Fruit fly (Drosophila melanogaster) whole organism, embryonic: ENCODE data around the gene CG8176.

Source experiments
- CG1024 ChIP-seq: fragments of 200-800 bp; sonication (Bioruptor generic); IDR thresholded peaks from 2 replicates; pipeline ENCODE4 v1.3.6; 2022; ENCODE audit warnings: missing biosample characterization, missing genetic modification characterization
- CG10431 ChIP-seq: fragments of 200-800 bp; sonication (Bioruptor generic); optimal IDR thresholded peaks from 3 replicates; lab custom pipeline; 2018; ENCODE audit warnings: missing biosample characterization, mild to moderate bottlenecking, missing genetic modification characterization
- CG10462 ChIP-seq: fragments of 200-800 bp; sonication (Bioruptor generic); optimal IDR thresholded peaks from 2 replicates; lab custom pipeline; 2016; ENCODE audit warnings: missing biosample characterization, missing genetic modification characterization
- CG11560 ChIP-seq: fragments of 200-800 bp; sonication (Bioruptor generic); IDR thresholded peaks from 3 replicates; pipeline ENCODE4 v1.3.6; 2022; ENCODE audit warnings: missing biosample characterization, missing genetic modification characterization
- CG12104 ChIP-seq: fragments of 200-800 bp; sonication (Bioruptor generic); optimal IDR thresholded peaks from 3 replicates; lab custom pipeline; 2016; ENCODE audit warnings: missing biosample characterization, missing genetic modification characterization
- CG12236 ChIP-seq: fragments of 200-800 bp; sonication (Bioruptor generic); optimal IDR thresholded peaks from 2 replicates; lab custom pipeline; 2016; ENCODE audit warnings: missing biosample characterization, missing genetic modification characterization
- CG12769 ChIP-seq: fragments of 200-800 bp; sonication (Bioruptor generic); optimal IDR thresholded peaks from 2 replicates; lab custom pipeline; 2019; ENCODE audit warnings: missing biosample characterization, mild to moderate bottlenecking, missing genetic modification characterization, moderate library complexity
- CG13624 ChIP-seq: fragments of 200-800 bp; sonication (Bioruptor generic); optimal IDR thresholded peaks from 2 replicates; lab custom pipeline; 2016; ENCODE audit warnings: missing biosample characterization, missing genetic modification characterization
- CG14710 ChIP-seq: fragments of 200-800 bp; sonication (Bioruptor generic); optimal IDR thresholded peaks from 3 replicates; lab custom pipeline; 2019; ENCODE audit warnings: missing biosample characterization, mild to moderate bottlenecking, missing genetic modification characterization, moderate library complexity
- CG14965 ChIP-seq: fragments of 200-800 bp; sonication (Bioruptor generic); optimal IDR thresholded peaks from 2 replicates; lab custom pipeline; 2016; ENCODE audit warnings: missing biosample characterization, missing genetic modification characterization, borderline replicate concordance
- CG15011 ChIP-seq: fragments of 200-800 bp; sonication (Bioruptor generic); optimal IDR thresholded peaks from 3 replicates; lab custom pipeline; 2018; ENCODE audit warnings: missing biosample characterization, mild to moderate bottlenecking, missing genetic modification characterization
- CG1529 ChIP-seq: fragments of 200-800 bp; sonication (Bioruptor generic); optimal IDR thresholded peaks from 3 replicates; lab custom pipeline; 2018; ENCODE audit warnings: missing biosample characterization, missing genetic modification characterization
- CG16863 ChIP-seq: fragments of 200-800 bp; sonication (Bioruptor generic); optimal IDR thresholded peaks from 3 replicates; lab custom pipeline; 2016; ENCODE audit warnings: missing biosample characterization, missing genetic modification characterization
- CG18476 ChIP-seq: fragments of 200-800 bp; sonication (Bioruptor generic); optimal IDR thresholded peaks from 2 replicates; lab custom pipeline; 2016; ENCODE audit warnings: missing biosample characterization, mild to moderate bottlenecking, missing genetic modification characterization
- CG2202 ChIP-seq: fragments of 200-800 bp; sonication (Bioruptor generic); optimal IDR thresholded peaks from 2 replicates; lab custom pipeline; 2018; ENCODE audit warnings: missing biosample characterization, mild to moderate bottlenecking, missing genetic modification characterization
- CG30431 ChIP-seq: fragments of 200-800 bp; sonication (Bioruptor generic); optimal IDR thresholded peaks from 2 replicates; lab custom pipeline; 2017; ENCODE audit warnings: missing biosample characterization, missing genetic modification characterization
- CG3407 ChIP-seq: fragments of 200-800 bp; sonication (Bioruptor generic); optimal IDR thresholded peaks from 2 replicates; lab custom pipeline; 2018; ENCODE audit warnings: missing biosample characterization, mild to moderate bottlenecking, missing genetic modification characterization
- CG4404 ChIP-seq: fragments of 200-800 bp; sonication (Bioruptor generic); IDR thresholded peaks from 2 replicates; pipeline ENCODE4 v1.3.6; 2022; ENCODE audit warnings: missing biosample characterization, missing genetic modification characterization
- CG6791 ChIP-seq: fragments of 200-800 bp; sonication (Bioruptor generic); IDR thresholded peaks from 3 replicates; pipeline ENCODE4 v1.3.6; 2022; ENCODE audit warnings: missing biosample characterization, missing genetic modification characterization; ENCODE audit not compliant: partially characterized antibody
- CG8089 ChIP-seq: fragments of 200-800 bp; sonication (Bioruptor generic); optimal IDR thresholded peaks from 3 replicates; lab custom pipeline; 2016; ENCODE audit warnings: missing biosample characterization, missing genetic modification characterization
- CrebB ChIP-seq: fragments of 200-800 bp; sonication (Bioruptor generic); optimal IDR thresholded peaks from 3 replicates; lab custom pipeline; 2018; ENCODE audit warnings: missing biosample characterization, mild to moderate bottlenecking, missing genetic modification characterization
- Dad ChIP-seq: fragments of 200-800 bp; sonication (Bioruptor generic); optimal IDR thresholded peaks from 3 replicates; lab custom pipeline; 2016; ENCODE audit warnings: missing biosample characterization, missing genetic modification characterization
- Dip3 ChIP-seq: fragments of 200-800 bp; sonication (Bioruptor generic); optimal IDR thresholded peaks from 3 replicates; lab custom pipeline; 2016; ENCODE audit warnings: missing biosample characterization, missing genetic modification characterization
- Hey ChIP-seq: fragments of 200-800 bp; sonication (Bioruptor generic); optimal IDR thresholded peaks from 3 replicates; lab custom pipeline; 2018; ENCODE audit warnings: missing biosample characterization, mild to moderate bottlenecking, missing genetic modification characterization
- Hmx ChIP-seq: fragments of 200-800 bp; sonication (Bioruptor generic); optimal IDR thresholded peaks from 2 replicates; lab custom pipeline; 2016; ENCODE audit warnings: missing biosample characterization, missing genetic modification characterization
- Hr39 ChIP-seq: fragments of >200 bp; optimal IDR thresholded peaks from 2 replicates; lab custom pipeline; 2017
- Jarid2 ChIP-seq: fragments of 200-800 bp; sonication (Bioruptor generic); optimal IDR thresholded peaks from 3 replicates; lab custom pipeline; 2017; ENCODE audit warnings: mild to moderate bottlenecking, missing biosample characterization, missing genetic modification reagents, missing genetic modification characterization
- Meics ChIP-seq: fragments of 200-800 bp; sonication (Bioruptor generic); optimal IDR thresholded peaks from 2 replicates; lab custom pipeline; 2017; ENCODE audit warnings: missing biosample characterization, mild to moderate bottlenecking, missing genetic modification characterization
- NC2α ChIP-seq: fragments of 200-800 bp; sonication (Bioruptor generic); optimal IDR thresholded peaks from 2 replicates; lab custom pipeline; 2016; ENCODE audit warnings: missing biosample characterization, missing genetic modification characterization
- NC2β ChIP-seq: fragments of 200-800 bp; sonication (Bioruptor generic); optimal IDR thresholded peaks from 2 replicates; lab custom pipeline; 2016; ENCODE audit warnings: missing biosample characterization, missing genetic modification characterization
- Optix ChIP-seq: fragments of 200-800 bp; sonication (Bioruptor generic); IDR thresholded peaks from 3 replicates; pipeline ENCODE4 v1.3.6; 2022; ENCODE audit warnings: missing biosample characterization, missing genetic modification characterization
- Xrp1 ChIP-seq: fragments of 200-800 bp; sonication (Bioruptor generic); IDR thresholded peaks from 2 replicates; pipeline ENCODE4 v1.3.6; 2022; ENCODE audit warnings: missing biosample characterization, missing genetic modification characterization
- ab ChIP-seq: fragments of 200-800 bp; sonication (Bioruptor generic); optimal IDR thresholded peaks from 2 replicates; lab custom pipeline; 2016; ENCODE audit warnings: missing biosample characterization, missing genetic modification characterization
- ac ChIP-seq: fragments of 200-800 bp; sonication (Bioruptor generic); optimal IDR thresholded peaks from 3 replicates; lab custom pipeline; 2017; ENCODE audit warnings: missing biosample characterization, mild to moderate bottlenecking, missing genetic modification characterization
- aop ChIP-seq: fragments of 200-800 bp; sonication (Bioruptor generic); IDR thresholded peaks from 2 replicates; pipeline ENCODE4 v1.3.6; 2022; ENCODE audit warnings: missing biosample characterization, missing genetic modification characterization
- ap ChIP-seq: fragments of 200-800 bp; sonication (Bioruptor generic); IDR thresholded peaks from 2 replicates; pipeline ENCODE4 v1.3.6; 2022; ENCODE audit warnings: missing biosample characterization, missing genetic modification characterization
- ato ChIP-seq: fragments of 200-800 bp; sonication (Bioruptor generic); IDR thresholded peaks from 2 replicates; pipeline ENCODE4 v1.3.6; 2022; ENCODE audit warnings: missing biosample characterization, missing genetic modification characterization; ENCODE audit not compliant: partially characterized antibody
- dpn ChIP-seq, 2 experiments: fragments of 200-800 bp; sonication (Bioruptor generic); optimal IDR thresholded peaks; 3 replicates each; lab custom pipeline; 2016; ENCODE audit warnings: missing biosample characterization in 2 of 2, missing genetic modification characterization in 2 of 2
- esg ChIP-seq: fragments of 200-800 bp; sonication (Bioruptor generic); conservative IDR thresholded peaks from 2 replicates; pipeline ENCODE4 v1.3.6; 2022; ENCODE audit warnings: missing biosample characterization, missing genetic modification characterization
- gcm2 ChIP-seq: fragments of 200-800 bp; sonication (Bioruptor generic); optimal IDR thresholded peaks from 2 replicates; lab custom pipeline; 2016; ENCODE audit warnings: missing biosample characterization, missing genetic modification characterization
- gro ChIP-seq: fragments of 200-800 bp; sonication (Bioruptor generic); optimal IDR thresholded peaks from 2 replicates; lab custom pipeline; 2016; ENCODE audit warnings: missing biosample characterization, missing genetic modification characterization
- gt ChIP-seq: fragments of 200-800 bp; sonication (Bioruptor generic); IDR thresholded peaks from 2 replicates; pipeline ENCODE4 v1.3.6; 2022; ENCODE audit warnings: missing biosample characterization, missing genetic modification characterization
- ham ChIP-seq: fragments of 200-800 bp; sonication (Bioruptor generic); IDR thresholded peaks from 2 replicates; pipeline ENCODE4 v1.3.6; 2022; ENCODE audit warnings: missing biosample characterization, missing genetic modification characterization
- hkb ChIP-seq, 2 experiments: fragments of 200-800 bp in 1 of 2; fragments of >200 bp in 1 of 2; sonication (Bioruptor generic) in 1 of 2; IDR thresholded peaks in 1 of 2; optimal IDR thresholded peaks in 1 of 2; 2 replicates each; pipeline versions ENCODE4 v1.3.6 to Lab custom; 2017 to 2022; ENCODE audit warnings: missing biosample characterization in 1 of 2, missing genetic modification characterization in 1 of 2
- ind ChIP-seq: fragments of 200-800 bp; sonication (Bioruptor generic); optimal IDR thresholded peaks from 3 replicates; lab custom pipeline; 2016; ENCODE audit warnings: missing biosample characterization, missing genetic modification characterization
- kah ChIP-seq: fragments of 200-800 bp; sonication (Bioruptor generic); optimal IDR thresholded peaks from 2 replicates; lab custom pipeline; 2018; ENCODE audit warnings: missing biosample characterization, mild to moderate bottlenecking, missing genetic modification characterization
- pho ChIP-seq: fragments of 200-800 bp; sonication (Bioruptor generic); optimal IDR thresholded peaks from 2 replicates; lab custom pipeline; 2016; ENCODE audit warnings: missing biosample characterization, missing genetic modification characterization
- psq ChIP-seq: fragments of 200-800 bp; sonication (Bioruptor generic); optimal IDR thresholded peaks from 2 replicates; lab custom pipeline; 2017; ENCODE audit warnings: missing biosample characterization, missing genetic modification characterization
- rib ChIP-seq: fragments of 200-800 bp; sonication (Bioruptor generic); IDR thresholded peaks from 2 replicates; pipeline ENCODE4 v1.3.6; 2022; ENCODE audit warnings: missing biosample characterization, missing genetic modification characterization
- tgo ChIP-seq: fragments of 200-800 bp; sonication (Bioruptor generic); IDR thresholded peaks from 3 replicates; pipeline ENCODE4 v1.3.6; 2022; ENCODE audit warnings: missing biosample characterization, missing genetic modification characterization
- trh ChIP-seq: fragments of 200-800 bp; sonication (Bioruptor generic); optimal IDR thresholded peaks from 2 replicates; lab custom pipeline; 2016; ENCODE audit warnings: missing biosample characterization, missing genetic modification characterization
- zen2 ChIP-seq: fragments of 200-800 bp; sonication (Bioruptor generic); IDR thresholded peaks from 3 replicates; pipeline ENCODE4 v1.3.6; 2022; ENCODE audit warnings: missing biosample characterization, missing genetic modification characterization; ENCODE audit not compliant: partially characterized antibody

The CG8176 gene

dm6 chr3R:9534125-9534496, 18.3 kb downstream of the CG8176 start (continued):
- TF ChIP-seq hkb (optimal IDR thresholded peaks at IDR 0.05; lab: Kevin White, UChicago) (no peak), hkb (GFP tag; IDR thresholded peaks at IDR 0.05; lab: Robert Waterston, UW) (peak; percentile 93), CG12104 (peak; percentile 81), CG8089 (GFP tag; lab: Kevin White, UChicago) (peak; percentile 88), CG4404 (peak; percentile 42), Jarid2 (no peak), gt (GFP tag; lab: Robert Waterston, UW) (peak; percentile 73), CG10431 (GFP tag; lab: Kevin White, UChicago) (peak; percentile 82), Hr39 (lab: Kevin White, UChicago) (no peak), CG10462 (GFP tag; lab: Kevin White, UChicago) (peak; percentile 83), ham (GFP tag; lab: Robert Waterston, UW) (0 out of 2 replicates have a peak, but pooled peaks have one; percentile 21), CG2202 (tag; lab: Kevin White, UChicago) (peak; percentile 87), CG18476 (peak; percentile 90), CG16863 (GFP tag; lab: Kevin White, UChicago) (peak; percentile 94), Dip3 (GFP tag; lab: Kevin White, UChicago) (peak; percentile 88), CG12236 (GFP tag; lab: Kevin White, UChicago) (peak; percentile 76), NC2β (GFP tag; lab: Kevin White, UChicago) (peak; percentile 90), CG15011 (peak; percentile 79), CG6791 (no peak), psq (GFP tag; lab: Kevin White, UChicago) (peak; percentile 72), CG3407 (GFP tag; lab: Kevin White, UChicago) (peak; percentile 89), CG13624 (GFP tag; lab: Kevin White, UChicago) (peak; percentile 89), Hmx (GFP tag; lab: Kevin White, UChicago) (peak; percentile 79), Xrp1 (GFP tag; lab: Robert Waterston, UW) (peak; percentile 93), Hey (no peak), CG1024 (GFP tag; lab: Robert Waterston, UW) (peak; percentile 92), zen2 (no peak), kah (GFP tag; lab: Kevin White, UChicago) (peak; percentile 88), NC2α (GFP tag; lab: Kevin White, UChicago) (peak; percentile 86), Optix (GFP tag; lab: Robert Waterston, UW) (peak; percentile 47; the same call in 2 of the 3 replicates), CG12769 (peak; percentile 76), CG30431 (peak; percentile 80), ap (GFP tag; lab: Robert Waterston, UW) (peak; percentile 90), dpn (GFP tag; optimal IDR thresholded peaks at IDR 0.05; lab: Kevin White, UChicago) (peak; percentile 93 to 94), gcm2 (peak; percentile 50), ab (GFP tag; lab: Kevin White, UChicago) (peak; percentile 50), gro (peak; percentile 88), esg (GFP tag; lab: Robert Waterston, UW) (peak; percentile 92), rib (GFP tag; lab: Robert Waterston, UW) (peak; percentile 53; the same call in 1 of the 2 replicates), ato (no peak), CG1529 (GFP tag; lab: Kevin White, UChicago) (peak; percentile 95), CG11560 (no peak), ind (peak; percentile 91), tgo (peak; percentile 91), pho (GFP tag; lab: Kevin White, UChicago) (peak; percentile 83), CrebB (peak; percentile 89), aop (GFP tag; lab: Robert Waterston, UW) (peak; percentile 81), ac (GFP tag; lab: Kevin White, UChicago) (peak; percentile 2), CG14710 (tag; lab: Kevin White, UChicago) (peak; percentile 92), Dad (GFP tag; lab: Kevin White, UChicago) (peak; percentile 87), CG14965 (peak; percentile 82), Meics (peak; percentile 86), trh (peak; percentile 80)
